Fruit fly (Drosophila melanogaster) whole organism, embryonic: ENCODE data around the gene FipoQ.

ENCODE experiments used
- Awh ChIP-seq: fragments of 200-800 bp; sonication (Bioruptor generic); IDR thresholded peaks from 2 replicates; pipeline ENCODE4, ENCODE4 v1.3.6; 2022; ENCODE audit warnings: missing biosample characterization, missing genetic modification characterization
- Blimp-1 ChIP-seq: fragments of 200-800 bp; sonication (Bioruptor generic); optimal IDR thresholded peaks from 3 replicates; lab custom pipeline; 2018; ENCODE audit warnings: missing biosample characterization, missing genetic modification characterization, mild to moderate bottlenecking, moderate library complexity, missing genetic modification reagents
- CG10274 ChIP-seq: fragments of 200-800 bp; sonication (Bioruptor generic); optimal IDR thresholded peaks from 3 replicates; lab custom pipeline; 2017; ENCODE audit warnings: missing biosample characterization, mild to moderate bottlenecking, missing genetic modification characterization
- CG10321 ChIP-seq: fragments of 200-800 bp; sonication (Bioruptor generic); IDR thresholded peaks from 2 replicates; pipeline ENCODE4 v1.3.6; 2022; ENCODE audit warnings: missing biosample characterization, missing genetic modification characterization
- CG10565 ChIP-seq: fragments of 200-800 bp; sonication (Bioruptor generic); optimal IDR thresholded peaks from 3 replicates; lab custom pipeline; 2016; ENCODE audit warnings: missing biosample characterization, mild to moderate bottlenecking, missing genetic modification characterization
- CG13624 ChIP-seq: fragments of 200-800 bp; sonication (Bioruptor generic); optimal IDR thresholded peaks from 2 replicates; lab custom pipeline; 2016; ENCODE audit warnings: missing biosample characterization, missing genetic modification characterization
- CG13894 ChIP-seq: fragments of 200-800 bp; sonication (Bioruptor generic); optimal IDR thresholded peaks from 3 replicates; lab custom pipeline; 2018; ENCODE audit warnings: missing biosample characterization, mild to moderate bottlenecking, missing genetic modification characterization, moderate library complexity
- CG16863 ChIP-seq: fragments of 200-800 bp; sonication (Bioruptor generic); optimal IDR thresholded peaks from 3 replicates; lab custom pipeline; 2016; ENCODE audit warnings: missing biosample characterization, missing genetic modification characterization
- CG17186 ChIP-seq: fragments of 200-800 bp; sonication (Bioruptor generic); optimal IDR thresholded peaks from 3 replicates; lab custom pipeline; 2017; ENCODE audit warnings: missing biosample characterization, missing genetic modification reagents, missing genetic modification characterization
- CG1832 ChIP-seq: fragments of 200-800 bp; sonication (Bioruptor generic); optimal IDR thresholded peaks from 2 replicates; lab custom pipeline; 2017; ENCODE audit warnings: missing biosample characterization, mild to moderate bottlenecking, missing genetic modification characterization, inconsistent platforms
- CG34224 ChIP-seq: fragments of 200-800 bp; sonication (Bioruptor generic); IDR thresholded peaks from 3 replicates; pipeline ENCODE4 v1.3.6; 2022; ENCODE audit warnings: missing biosample characterization, missing genetic modification characterization; ENCODE audit not compliant: partially characterized antibody
- CG3838 ChIP-seq: fragments of 200-800 bp; sonication (Bioruptor generic); optimal IDR thresholded peaks from 3 replicates; lab custom pipeline; 2016; ENCODE audit warnings: missing biosample characterization, missing genetic modification characterization
- CG4282 ChIP-seq: fragments of 200-800 bp; sonication (Bioruptor generic); optimal IDR thresholded peaks from 2 replicates; lab custom pipeline; 2016; ENCODE audit warnings: missing biosample characterization, missing genetic modification characterization
- CG5180 ChIP-seq: fragments of 200-800 bp; sonication (Bioruptor generic); optimal IDR thresholded peaks from 3 replicates; lab custom pipeline; 2017; ENCODE audit warnings: missing biosample characterization, missing genetic modification characterization, mild to moderate bottlenecking, moderate library complexity, missing genetic modification reagents
- CG6254 ChIP-seq: fragments of 200-800 bp; sonication (Bioruptor generic); optimal IDR thresholded peaks from 3 replicates; lab custom pipeline; 2017; ENCODE audit warnings: mild to moderate bottlenecking, missing biosample characterization, missing genetic modification reagents, missing genetic modification characterization
- CG7987 ChIP-seq: fragments of 200-800 bp; sonication (Bioruptor generic); optimal IDR thresholded peaks from 2 replicates; lab custom pipeline; 2018; ENCODE audit warnings: missing biosample characterization, mild to moderate bottlenecking, missing genetic modification characterization, moderate library complexity
- CG8765 ChIP-seq: fragments of 200-800 bp; sonication (Bioruptor generic); IDR thresholded peaks from 2 replicates; pipeline ENCODE4 v1.3.6; 2022; ENCODE audit warnings: missing biosample characterization, missing genetic modification characterization
- E2f2 ChIP-seq: fragments of 200-800 bp; sonication (Bioruptor generic); IDR thresholded peaks from 2 replicates; pipeline ENCODE4 v1.3.6; 2022; ENCODE audit warnings: missing biosample characterization, missing genetic modification characterization
- Hr3 ChIP-seq: fragments of 200-800 bp; sonication (Bioruptor generic); optimal IDR thresholded peaks from 3 replicates; lab custom pipeline; 2016; ENCODE audit warnings: missing biosample characterization, missing genetic modification characterization
- MESR4 ChIP-seq: fragments of 200-800 bp; sonication (Bioruptor generic); optimal IDR thresholded peaks from 2 replicates; lab custom pipeline; 2018; ENCODE audit warnings: missing biosample characterization, mild to moderate bottlenecking, missing genetic modification characterization, moderate library complexity
- Med ChIP-seq: fragments of 200-800 bp; sonication (Bioruptor generic); peaks from one replicate; lab custom pipeline; 2016; ENCODE audit warnings: missing biosample characterization, missing genetic modification characterization, mild to moderate bottlenecking, inconsistent platforms, moderate library complexity
- Nf-YB ChIP-seq: fragments of 200-800 bp; sonication (Bioruptor generic); optimal IDR thresholded peaks from 3 replicates; lab custom pipeline; 2019; ENCODE audit warnings: missing biosample characterization, mild to moderate bottlenecking, missing genetic modification characterization, moderate library complexity
- Nf-YC ChIP-seq: fragments of 200-800 bp; optimal IDR thresholded peaks from 3 replicates; lab custom pipeline; 2019; ENCODE audit warnings: missing biosample characterization, mild to moderate bottlenecking, missing genetic modification characterization, moderate library complexity
- Six4 ChIP-seq: fragments of 200-800 bp; sonication (Bioruptor generic); optimal IDR thresholded peaks from 2 replicates; lab custom pipeline; 2016; ENCODE audit warnings: missing biosample characterization, missing genetic modification characterization
- Spps ChIP-seq: fragments of 200-800 bp; sonication (Bioruptor generic); optimal IDR thresholded peaks from 2 replicates; lab custom pipeline; 2018; ENCODE audit warnings: missing biosample characterization, mild to moderate bottlenecking, missing genetic modification characterization
- ab ChIP-seq: fragments of 200-800 bp; sonication (Bioruptor generic); optimal IDR thresholded peaks from 2 replicates; lab custom pipeline; 2016; ENCODE audit warnings: missing biosample characterization, missing genetic modification characterization
- abd-A ChIP-seq: fragments of 200-800 bp; sonication (Bioruptor generic); optimal IDR thresholded peaks from 3 replicates; lab custom pipeline; 2019; ENCODE audit warnings: missing biosample characterization, mild to moderate bottlenecking, missing genetic modification characterization, moderate library complexity
- amos ChIP-seq: fragments of 200-800 bp; sonication (Bioruptor generic); IDR thresholded peaks from 2 replicates; pipeline ENCODE4 v1.3.6; 2022; ENCODE audit warnings: missing biosample characterization, missing genetic modification characterization; ENCODE audit not compliant: partially characterized antibody
- ap ChIP-seq: fragments of 200-800 bp; sonication (Bioruptor generic); IDR thresholded peaks from 2 replicates; pipeline ENCODE4 v1.3.6; 2022; ENCODE audit warnings: missing biosample characterization, missing genetic modification characterization
- chinmo ChIP-seq: fragments of 200-800 bp; sonication (Bioruptor generic); IDR thresholded peaks from 4 replicates; pipeline ENCODE4 v1.3.6; 2022; ENCODE audit warnings: missing biosample characterization, missing genetic modification characterization; ENCODE audit not compliant: partially characterized antibody
- chn ChIP-seq: fragments of 200-800 bp; sonication (Bioruptor generic); optimal IDR thresholded peaks from 2 replicates; lab custom pipeline; 2016; ENCODE audit warnings: missing biosample characterization, missing genetic modification characterization
- dan ChIP-seq: fragments of 200-800 bp; sonication (Bioruptor generic); IDR thresholded peaks from 2 replicates; pipeline ENCODE4 v1.3.6; 2022; ENCODE audit warnings: missing biosample characterization, missing genetic modification characterization
- dpn ChIP-seq, 2 experiments: fragments of 200-800 bp; sonication (Bioruptor generic); optimal IDR thresholded peaks; 3 replicates each; lab custom pipeline; 2016; ENCODE audit warnings: missing biosample characterization in 2 of 2, missing genetic modification characterization in 2 of 2
- ems ChIP-seq: fragments of 200-800 bp; sonication (Bioruptor generic); optimal IDR thresholded peaks from 3 replicates; lab custom pipeline; 2016; ENCODE audit warnings: missing biosample characterization, missing genetic modification characterization
- ftz-f1 ChIP-seq: fragments of 200-800 bp; sonication (Bioruptor generic); optimal IDR thresholded peaks from 2 replicates; lab custom pipeline; 2016; ENCODE audit warnings: missing biosample characterization, missing genetic modification characterization
- gsb ChIP-seq: fragments of 200-800 bp; sonication (Bioruptor generic); IDR thresholded peaks from 2 replicates; pipeline ENCODE4 v1.3.6; 2022; ENCODE audit warnings: missing biosample characterization, missing genetic modification characterization
- kay ChIP-seq: fragments of 200-800 bp; sonication (Bioruptor generic); optimal IDR thresholded peaks from 2 replicates; lab custom pipeline; 2016; ENCODE audit warnings: missing biosample characterization, missing genetic modification characterization
- nau ChIP-seq: fragments of 200-800 bp; sonication (Bioruptor generic); optimal IDR thresholded peaks from 3 replicates; lab custom pipeline; 2017; ENCODE audit warnings: missing biosample characterization, mild to moderate bottlenecking, missing genetic modification characterization, missing genetic modification reagents
- nerfin-2 ChIP-seq: fragments of 200-800 bp; sonication (Bioruptor generic); IDR thresholded peaks from 2 replicates; pipeline ENCODE4 v1.3.6; 2022; ENCODE audit warnings: missing biosample characterization, missing genetic modification characterization; ENCODE audit not compliant: partially characterized antibody
- pita ChIP-seq: fragments of 200-800 bp; sonication (Bioruptor generic); optimal IDR thresholded peaks from 2 replicates; lab custom pipeline; 2017; ENCODE audit warnings: missing biosample characterization, mild to moderate bottlenecking, missing genetic modification characterization
- sd ChIP-seq: fragments of 200-800 bp; sonication (Bioruptor generic); optimal IDR thresholded peaks from 3 replicates; lab custom pipeline; 2018; ENCODE audit warnings: missing biosample characterization, mild to moderate bottlenecking, missing genetic modification characterization, moderate library complexity
- slou ChIP-seq: fragments of 200-800 bp; sonication (Bioruptor generic); optimal IDR thresholded peaks from 3 replicates; lab custom pipeline; 2016; ENCODE audit warnings: missing biosample characterization, missing genetic modification characterization
- so ChIP-seq: fragments of 200-800 bp; sonication (Bioruptor generic); IDR thresholded peaks from 3 replicates; pipeline ENCODE4 v1.3.6; 2022; ENCODE audit warnings: missing biosample characterization, missing genetic modification characterization
- vvl ChIP-seq: fragments of 200-800 bp; sonication (Bioruptor generic); IDR thresholded peaks from 2 replicates; pipeline ENCODE4 v1.3.6; 2022; ENCODE audit warnings: missing biosample characterization, missing genetic modification characterization

FipoQ gene

DNA sequence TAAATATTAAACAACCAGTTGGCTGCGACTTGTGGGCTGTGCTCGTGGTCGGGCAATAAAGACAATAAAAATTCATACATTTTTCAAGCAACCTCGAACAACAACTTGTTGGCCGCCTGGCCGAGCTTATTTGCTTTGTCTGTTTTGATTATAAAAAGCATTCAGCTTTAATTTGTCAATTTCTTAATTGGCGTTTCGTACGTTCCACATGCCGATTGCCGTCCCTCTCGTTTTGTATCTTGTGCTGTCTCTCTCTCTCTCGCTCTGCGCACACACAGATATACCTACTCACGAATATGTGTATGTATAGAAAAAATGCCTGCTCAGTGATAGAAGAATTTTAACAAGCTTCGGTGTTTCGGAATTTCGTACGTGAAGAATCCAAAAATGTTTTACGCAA, 25.6 kb downstream of the FipoQ start:
- TF ChIP-seq ab (no peak), ap (GFP tag; lab: Robert Waterston, UW) (no peak), CG13624 (no peak), chinmo (GFP tag; lab: Robert Waterston, UW) (peak; percentile 81; the same call in 1 of the 4 replicates), CG1832 (GFP tag; lab: Kevin White, UChicago) (peak; percentile 29), Awh (peak; percentile 73; the same call in 1 of the 2 replicates), abd-A (peak; percentile 63), CG7987 (no peak), nerfin-2 (no peak), vvl (GFP tag; lab: Robert Waterston, UW) (peak; percentile 33; the same call in 1 of the 2 replicates), so (no peak), CG10321 (GFP tag; lab: Robert Waterston, UW) (peak; percentile 82), kay (GFP tag; lab: Kevin White, UChicago) (no peak), CG8765 (GFP tag; lab: Robert Waterston, UW) (no peak), Med (GFP tag; lab: Kevin White, UChicago) (peak; percentile 28), gsb (GFP tag; lab: Robert Waterston, UW) (no peak), CG4282 (GFP tag; lab: Kevin White, UChicago) (no peak), CG6254 (GFP tag; lab: Kevin White, UChicago) (no peak), CG16863 (GFP tag; lab: Kevin White, UChicago) (no peak), pita (GFP tag; lab: Kevin White, UChicago) (no peak), E2f2 (GFP tag; lab: Robert Waterston, UW) (no peak), CG34224 (GFP tag; lab: Robert Waterston, UW) (no peak), Six4 (GFP tag; lab: Kevin White, UChicago) (no peak), nau (GFP tag; lab: Kevin White, UChicago) (no peak), CG5180 (peak; percentile 61), Blimp-1 (GFP tag; lab: Kevin White, UChicago) (no peak), Nf-YC (tag; lab: Kevin White, UChicago) (peak; percentile 88), chn (GFP tag; lab: Kevin White, UChicago) (no peak), sd (tag; lab: Kevin White, UChicago) (peak; percentile 69), Hr3 (no peak), slou (no peak), Spps (tag; lab: Kevin White, UChicago) (no peak), Nf-YB (GFP tag; lab: Kevin White, UChicago) (peak; percentile 77), dan (GFP tag; lab: Robert Waterston, UW) (no peak), CG3838 (no peak), dpn (GFP tag; optimal IDR thresholded peaks at IDR 0.05; lab: Kevin White, UChicago) (no peak), amos (GFP tag; lab: Robert Waterston, UW) (no peak), ftz-f1 (GFP tag; lab: Kevin White, UChicago) (no peak), CG10274 (GFP tag; lab: Kevin White, UChicago) (no peak), ems (GFP tag; lab: Kevin White, UChicago) (no peak), MESR4 (no peak), CG13894 (tag; lab: Kevin White, UChicago) (no peak), CG17186 (no peak), CG10565 (GFP tag; lab: Kevin White, UChicago) (no peak)
